Worm (Caenorhabditis elegans) whole organism, L3 larva: ENCODE measurements around the gene Y53F4B.25.

Experiments
- R02D3.7 ChIP-seq: fragments of 150-350 bp; optimal IDR thresholded peaks from 2 replicates; lab custom pipeline; 2014; ENCODE audit warnings: missing biosample characterization, missing genetic modification characterization
- ceh-82 ChIP-seq: fragments of 150-350 bp; optimal IDR thresholded peaks from 2 replicates; lab custom pipeline; 2014; ENCODE audit warnings: missing biosample characterization, missing genetic modification characterization
- ceh-9 ChIP-seq: sonication (generic microtip); optimal IDR thresholded peaks from 2 replicates; lab custom pipeline; 2018; ENCODE audit warnings: missing biosample characterization, missing genetic modification characterization
- daf-12 ChIP-seq: fragments of 150-350 bp; optimal IDR thresholded peaks from 2 replicates; lab custom pipeline; 2014; ENCODE audit warnings: missing biosample characterization, missing genetic modification reagents, missing genetic modification characterization
- eor-1 ChIP-seq, 2 experiments: fragments of 150-350 bp; optimal IDR thresholded peaks; 2 replicates each; lab custom pipeline; 2014 to 2018; ENCODE audit warnings: missing biosample characterization in 2 of 2, missing genetic modification characterization in 2 of 2
- nfya-1 ChIP-seq: sonication (generic microtip); optimal IDR thresholded peaks from 2 replicates; lab custom pipeline; 2017; ENCODE audit warnings: missing genetic modification characterization, mild to moderate bottlenecking, missing compliant biosample characterization, antibody characterized with exemption, moderate library complexity; ENCODE audit not compliant: insufficient read depth
- nhr-11 ChIP-seq: fragments of 150-350 bp; optimal IDR thresholded peaks from 2 replicates; lab custom pipeline; 2014; ENCODE audit warnings: missing biosample characterization, missing genetic modification characterization
- nhr-28 ChIP-seq: fragments of 150-350 bp; optimal IDR thresholded peaks from 2 replicates; lab custom pipeline; 2014; ENCODE audit warnings: missing biosample characterization, missing genetic modification characterization
- nhr-76 ChIP-seq: fragments of 150-350 bp; sonication (generic microtip); optimal IDR thresholded peaks from 5 replicates; lab custom pipeline; 2014; ENCODE audit warnings: missing biosample characterization, missing genetic modification characterization
- nhr-77 ChIP-seq: fragments of 150-350 bp; optimal IDR thresholded peaks from 2 replicates; lab custom pipeline; 2014; ENCODE audit warnings: missing biosample characterization, missing genetic modification characterization
- skn-1 ChIP-seq: fragments of 150-350 bp; optimal IDR thresholded peaks from 2 replicates; lab custom pipeline; 2014; ENCODE audit warnings: missing biosample characterization, missing genetic modification characterization
- tbx-2 ChIP-seq: sonication (generic microtip); optimal IDR thresholded peaks from 2 replicates; lab custom pipeline; 2016; ENCODE audit warnings: mild to moderate bottlenecking, missing genetic modification characterization, missing compliant biosample characterization
- unc-39 ChIP-seq: sonication (generic microtip); optimal IDR thresholded peaks from 4 replicates; lab custom pipeline; 2017; ENCODE audit warnings: missing biosample characterization, missing genetic modification characterization

DNA sequence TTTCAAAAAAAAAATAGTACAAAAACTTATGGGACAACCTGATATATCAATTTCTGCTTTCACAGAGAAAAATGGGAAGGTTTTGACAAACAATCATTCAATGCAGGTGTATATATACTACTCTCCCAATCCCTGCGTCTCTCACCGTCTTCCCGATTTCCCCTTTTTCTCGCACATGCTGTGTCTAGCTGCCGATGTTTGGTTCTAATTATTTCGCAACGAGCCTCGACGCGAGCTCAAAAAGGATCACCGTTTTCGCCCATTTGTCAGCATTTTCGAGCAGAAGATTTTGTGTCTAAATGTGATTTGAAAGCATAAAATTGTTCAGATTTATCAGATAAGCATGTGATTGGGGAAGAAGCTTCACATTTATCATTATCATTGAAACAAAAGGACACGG is 37.2 kb downstream of the Y53F4B.25 start:
- TF ChIP-seq nhr-11 (tag; lab: Kevin White, UChicago) (no peak), nfya-1 (tag; lab: Kevin White, UChicago) (peak; percentile 37), tbx-2 (tag; lab: Kevin White, UChicago) (no peak), nhr-77 (tag; lab: Kevin White, UChicago) (no peak), nhr-76 (tag; lab: Kevin White, UChicago) (no peak), skn-1 (tag; lab: Kevin White, UChicago) (peak; percentile 76), ceh-82 (tag; lab: Kevin White, UChicago) (no peak), daf-12 (no peak), eor-1 (tag; optimal IDR thresholded peaks at IDR 0.05; lab: Kevin White, UChicago) (no peak), R02D3.7 (tag; lab: Kevin White, UChicago) (no peak), ceh-9 (tag; lab: Kevin White, UChicago) (no peak), unc-39 (tag; lab: Kevin White, UChicago) (no peak), nhr-28 (tag; lab: Kevin White, UChicago) (no peak)
